Fruit fly (Drosophila melanogaster) Kc167 (cell line): Measurements from ENCODE around the gene mRpL10.

Experiments
- Myc ChIP-seq: fragments of >200 bp; optimal IDR thresholded peaks from 2 replicates; lab custom pipeline; 2017; ENCODE audit warnings: missing external identifiers
- Sin3A ChIP-seq: fragments of >200 bp; optimal IDR thresholded peaks from 2 replicates; lab custom pipeline; 2018; ENCODE audit warnings: missing external identifiers
- h ChIP-seq: fragments of >200 bp; optimal IDR thresholded peaks from 3 replicates; lab custom pipeline; 2018; ENCODE audit warnings: missing external identifiers
- insv ChIP-seq: fragments of >200 bp; optimal IDR thresholded peaks from 3 replicates; lab custom pipeline; 2018; ENCODE audit warnings: missing external identifiers
- psq ChIP-seq: fragments of >200 bp; optimal IDR thresholded peaks from 2 replicates; lab custom pipeline; 2017; ENCODE audit warnings: missing external identifiers

DNA sequence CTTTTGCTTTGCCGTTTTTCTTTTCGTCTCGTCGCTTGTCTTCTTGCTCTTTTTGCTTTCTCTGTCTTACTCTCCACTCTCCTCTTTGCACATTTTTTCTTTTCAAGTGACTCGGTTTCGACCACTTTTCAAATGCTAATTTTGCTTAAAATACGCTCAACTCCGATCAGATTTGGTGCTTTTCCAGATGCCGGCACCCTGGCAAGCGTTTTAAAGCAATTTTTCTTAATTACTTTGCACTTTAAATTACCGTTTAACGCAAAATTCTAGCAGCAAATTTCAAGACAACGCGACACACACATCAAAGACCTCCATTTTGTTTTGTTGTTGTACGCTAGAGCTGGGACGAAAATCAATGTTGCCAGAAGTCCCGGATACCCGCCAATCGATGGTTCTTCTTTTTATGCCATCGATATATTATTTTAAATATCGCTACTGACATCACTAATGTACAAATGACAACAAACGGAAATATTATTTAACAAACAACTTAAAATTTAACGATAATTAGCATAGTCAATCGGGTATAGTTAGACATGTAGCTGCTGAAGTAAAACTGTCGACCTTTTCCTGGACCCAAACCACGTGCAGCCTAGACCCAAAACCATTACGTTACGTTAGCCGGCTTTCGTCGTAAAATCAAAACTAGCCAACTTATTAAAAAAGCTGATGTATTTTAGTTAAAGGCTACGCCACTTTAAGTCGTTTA, 47.1 kb downstream of the mRpL10 start, which contains the start of gene kis:
- TF ChIP-seq h (lab: Kevin White, UChicago) (no peak), psq (lab: Kevin White, UChicago) (no peak), Sin3A (lab: Kevin White, UChicago) (no peak), insv (lab: Kevin White, UChicago) (no peak), Myc (no peak)
